Worm (Caenorhabditis elegans) whole organism, mixed stage, embryonic: ENCODE data around the gene cal-8.

Experiments
- elt-1 ChIP-seq: sonication (generic microtip); optimal IDR thresholded peaks from 2 replicates; lab custom pipeline; 2017; ENCODE audit warnings: missing genetic modification characterization, mild to moderate bottlenecking, missing compliant biosample characterization, antibody characterized with exemption, moderate library complexity, borderline replicate concordance; ENCODE audit not compliant: insufficient read depth
- elt-3 ChIP-seq: fragments of 150-350 bp; optimal IDR thresholded peaks from 2 replicates; lab custom pipeline; 2014; ENCODE audit warnings: missing biosample characterization, missing genetic modification characterization
- hlh-1 ChIP-seq: fragments of 150-350 bp; optimal IDR thresholded peaks from 2 replicates; lab custom pipeline; 2014; ENCODE audit warnings: missing biosample characterization, missing genetic modification reagents, missing genetic modification characterization
- lin-13 ChIP-seq: fragments of 150-350 bp; optimal IDR thresholded peaks from 2 replicates; lab custom pipeline; 2014; ENCODE audit warnings: missing biosample characterization, missing genetic modification characterization
- mep-1 ChIP-seq: fragments of 150-350 bp; optimal IDR thresholded peaks from 2 replicates; lab custom pipeline; 2017; ENCODE audit warnings: missing biosample characterization, missing genetic modification reagents, missing genetic modification characterization, inconsistent platforms
- pha-4 ChIP-seq: fragments of 150-350 bp; optimal IDR thresholded peaks from 2 replicates; lab custom pipeline; 2018; ENCODE audit warnings: missing biosample characterization, missing genetic modification reagents, missing genetic modification characterization
- sptf-1 ChIP-seq: sonication (generic microtip); optimal IDR thresholded peaks from 2 replicates; lab custom pipeline; 2017; ENCODE audit warnings: mild to moderate bottlenecking, missing genetic modification characterization, moderate library complexity, missing compliant biosample characterization

ce11 chrII:5517643-5518042 is 35.8 kb upstream of the cal-8 start, which contains the start of gene ZK177.9:
- TF ChIP-seq elt-1 (tag; lab: Kevin White, UChicago) (no peak), sptf-1 (tag; lab: Kevin White, UChicago) (no peak), mep-1 (no peak), elt-3 (tag; lab: Kevin White, UChicago) (no peak), hlh-1 (tag; lab: Kevin White, UChicago) (no peak), lin-13 (tag; lab: Kevin White, UChicago) (no peak), pha-4 (tag; lab: Kevin White, UChicago) (no peak)
